Worm (Caenorhabditis elegans) whole organism, L4 larva: ENCODE measurements around the gene vps-52.

Source experiments
- F37D6.2 ChIP-seq: sonication (generic microtip); optimal IDR thresholded peaks from 2 replicates; lab custom pipeline; 2016; ENCODE audit warnings: mild to moderate bottlenecking, missing genetic modification characterization, missing compliant biosample characterization
- F49E8.2 ChIP-seq: sonication (generic microtip); optimal IDR thresholded peaks from 2 replicates; lab custom pipeline; 2016; ENCODE audit warnings: missing compliant biosample characterization, mild to moderate bottlenecking, missing genetic modification characterization, borderline replicate concordance
- T20F7.1 ChIP-seq: fragments of 200-800 bp; sonication (Bioruptor generic); optimal IDR thresholded peaks from 2 replicates; lab custom pipeline; 2018; ENCODE audit warnings: mild to moderate bottlenecking, missing genetic modification characterization, missing compliant biosample characterization
- T26A8.4 ChIP-seq: fragments of 200-800 bp; sonication (Bioruptor generic); IDR thresholded peaks from 2 replicates; pipeline ENCODE4 v1.3.6; 2022; ENCODE audit warnings: missing genetic modification characterization, missing compliant biosample characterization
- Y75B8A.6 ChIP-seq: fragments of 200-800 bp; sonication (Bioruptor generic); IDR thresholded peaks from 2 replicates; pipeline ENCODE4 v1.3.6; 2022; ENCODE audit warnings: missing genetic modification reagents, missing genetic modification characterization, missing compliant biosample characterization
- ZK546.5 ChIP-seq, 2 experiments: sonication (generic microtip); optimal IDR thresholded peaks; 2 replicates each; lab custom pipeline; 2017; ENCODE audit warnings: missing biosample characterization in 2 of 2, missing genetic modification characterization in 2 of 2
- aly-2 ChIP-seq: sonication (generic microtip); optimal IDR thresholded peaks from 2 replicates; lab custom pipeline; 2018; ENCODE audit warnings: missing biosample characterization, missing genetic modification characterization
- ceh-28 ChIP-seq: fragments of 150-350 bp; optimal IDR thresholded peaks from 2 replicates; lab custom pipeline; 2014; ENCODE audit warnings: missing biosample characterization, missing genetic modification reagents, missing genetic modification characterization
- ceh-32 ChIP-seq: sonication (generic microtip); optimal IDR thresholded peaks from 2 replicates; lab custom pipeline; 2016; ENCODE audit warnings: mild to moderate bottlenecking, missing genetic modification characterization, missing compliant biosample characterization; ENCODE audit not compliant: poor library complexity
- ceh-62 ChIP-seq: sonication (generic microtip); optimal IDR thresholded peaks from 2 replicates; lab custom pipeline; 2017; ENCODE audit warnings: missing biosample characterization, missing genetic modification characterization
- ces-1 ChIP-seq: fragments of 150-350 bp; sonication (generic microtip); optimal IDR thresholded peaks from 4 replicates; lab custom pipeline; 2014; ENCODE audit warnings: missing biosample characterization, missing genetic modification reagents, missing genetic modification characterization
- cey-2 ChIP-seq: sonication (generic microtip); optimal IDR thresholded peaks from 3 replicates; lab custom pipeline; 2017; ENCODE audit warnings: missing genetic modification characterization, mild to moderate bottlenecking, missing compliant biosample characterization, antibody characterized with exemption, borderline replicate concordance; ENCODE audit not compliant: insufficient read depth
- daf-12 ChIP-seq: fragments of 150-350 bp; optimal IDR thresholded peaks from 2 replicates; lab custom pipeline; 2014; ENCODE audit warnings: missing biosample characterization, missing genetic modification reagents, missing genetic modification characterization
- daf-19 ChIP-seq: fragments of 200-800 bp; sonication (Bioruptor generic); conservative IDR thresholded peaks from 2 replicates; pipeline ENCODE4 v1.3.6; 2022; ENCODE audit warnings: missing genetic modification characterization, missing compliant biosample characterization
- daf-8 ChIP-seq: fragments of 200-800 bp; sonication (Bioruptor generic); IDR thresholded peaks from 2 replicates; pipeline ENCODE4 v1.3.6; 2022; ENCODE audit warnings: missing genetic modification characterization, missing compliant biosample characterization
- dpl-1 ChIP-seq: fragments of 150-350 bp; optimal IDR thresholded peaks from 2 replicates; lab custom pipeline; 2014; ENCODE audit warnings: missing biosample characterization, missing genetic modification reagents, missing genetic modification characterization
- duxl-1 ChIP-seq: sonication (generic microtip); optimal IDR thresholded peaks from 2 replicates; lab custom pipeline; 2016; ENCODE audit warnings: mild to moderate bottlenecking, missing genetic modification characterization, moderate library complexity, missing compliant biosample characterization; ENCODE audit not compliant: poor library complexity
- fkh-10 ChIP-seq: fragments of 150-350 bp; optimal IDR thresholded peaks from 2 replicates; lab custom pipeline; 2014; ENCODE audit warnings: missing biosample characterization, missing genetic modification reagents, missing genetic modification characterization
- fos-1 ChIP-seq: fragments of 150-350 bp; optimal IDR thresholded peaks from 2 replicates; lab custom pipeline; 2014; ENCODE audit warnings: missing biosample characterization, missing genetic modification characterization
- gei-8 ChIP-seq: fragments of 200-800 bp; sonication (Bioruptor generic); optimal IDR thresholded peaks from 2 replicates; lab custom pipeline; 2018; ENCODE audit warnings: mild to moderate bottlenecking, missing genetic modification characterization, missing compliant biosample characterization
- hif-1 ChIP-seq, 2 experiments: sonication (generic microtip); optimal IDR thresholded peaks; 2 replicates each; lab custom pipeline; 2016 to 2017; ENCODE audit warnings: missing compliant biosample characterization in 2 of 2, missing genetic modification characterization in 2 of 2, missing genetic modification reagents in 2 of 2, missing genotype in 2 of 2, mild to moderate bottlenecking in 1 of 2
- hlh-11 ChIP-seq: fragments of 200-800 bp; sonication (Bioruptor generic); optimal IDR thresholded peaks from 2 replicates; lab custom pipeline; 2018; ENCODE audit warnings: mild to moderate bottlenecking, missing genetic modification characterization, missing compliant biosample characterization
- hlh-30 ChIP-seq: sonication (generic microtip); optimal IDR thresholded peaks from 2 replicates; lab custom pipeline; 2017; ENCODE audit warnings: antibody characterized with exemption, mild to moderate bottlenecking, missing genetic modification characterization, missing compliant biosample characterization; ENCODE audit not compliant: insufficient read depth
- lin-15B ChIP-seq: fragments of 150-350 bp; sonication (generic microtip); optimal IDR thresholded peaks from 3 replicates; lab custom pipeline; 2014; ENCODE audit warnings: missing biosample characterization, missing genetic modification characterization
- lin-29 ChIP-seq: fragments of 200-800 bp; sonication (Bioruptor generic); IDR thresholded peaks from 2 replicates; pipeline ENCODE4 v1.3.6; 2022; ENCODE audit warnings: missing genetic modification reagents, missing genetic modification characterization, missing compliant biosample characterization
- lin-38 ChIP-seq: fragments of 200-800 bp; sonication (Bioruptor generic); IDR thresholded peaks from 2 replicates; pipeline ENCODE4 v1.3.6; 2022; ENCODE audit warnings: missing genetic modification reagents, missing genetic modification characterization, missing compliant biosample characterization
- lin-39 ChIP-seq: fragments of 150-350 bp; optimal IDR thresholded peaks from 2 replicates; lab custom pipeline; 2014; ENCODE audit warnings: missing biosample characterization, missing genetic modification reagents, missing genetic modification characterization
- madf-5 ChIP-seq, 2 experiments: fragments of 200-800 bp; sonication (Bioruptor generic); IDR thresholded peaks; 2 replicates each; pipeline ENCODE4 v1.3.6; 2022; ENCODE audit warnings: missing compliant biosample characterization in 2 of 2, missing genetic modification characterization in 2 of 2
- madf-9 ChIP-seq: fragments of 200-800 bp; sonication (Bioruptor generic); conservative IDR thresholded peaks from 2 replicates; pipeline ENCODE4 v1.3.6; 2022; ENCODE audit warnings: missing genetic modification reagents, missing genetic modification characterization, missing compliant biosample characterization
- mdl-1 ChIP-seq, 2 experiments: fragments of 150-350 bp in 1 of 2; sonication (generic microtip) in 1 of 2; optimal IDR thresholded peaks; 2 replicates each; lab custom pipeline; 2014 to 2017; ENCODE audit warnings: missing biosample characterization in 2 of 2, missing genetic modification characterization in 2 of 2
- mep-1 ChIP-seq: fragments of 150-350 bp; sonication (generic microtip); optimal IDR thresholded peaks from 3 replicates; lab custom pipeline; 2014; ENCODE audit warnings: missing biosample characterization, missing genetic modification characterization
- mes-2 ChIP-seq: sonication (generic microtip); optimal IDR thresholded peaks from 2 replicates; lab custom pipeline; 2016; ENCODE audit warnings: missing genotype, mild to moderate bottlenecking, missing genetic modification characterization, missing compliant biosample characterization; ENCODE audit not compliant: poor library complexity, severe bottlenecking
- nhr-28 ChIP-seq: fragments of 150-350 bp; optimal IDR thresholded peaks from 2 replicates; lab custom pipeline; 2014; ENCODE audit warnings: missing biosample characterization, missing genetic modification characterization
- nhr-41 ChIP-seq: fragments of 200-800 bp; sonication (Bioruptor generic); IDR thresholded peaks from 2 replicates; pipeline ENCODE4 v1.3.6; 2022; ENCODE audit warnings: missing genetic modification reagents, missing genetic modification characterization, missing compliant biosample characterization
- nhr-42 ChIP-seq: fragments of 200-800 bp; sonication (Bioruptor generic); IDR thresholded peaks from 2 replicates; pipeline ENCODE4 v1.3.6; 2022; ENCODE audit warnings: missing genetic modification characterization, missing compliant biosample characterization
- nhr-48 ChIP-seq: sonication (generic microtip); optimal IDR thresholded peaks from 2 replicates; lab custom pipeline; 2016; ENCODE audit warnings: mild to moderate bottlenecking, missing genetic modification characterization, missing compliant biosample characterization
- nhr-6 ChIP-seq: fragments of 150-350 bp; optimal IDR thresholded peaks from 2 replicates; lab custom pipeline; 2014; ENCODE audit warnings: missing biosample characterization, missing genetic modification characterization
- sdz-12 ChIP-seq: fragments of 200-800 bp; sonication (Bioruptor generic); optimal IDR thresholded peaks from 2 replicates; lab custom pipeline; 2018; ENCODE audit warnings: mild to moderate bottlenecking, missing genetic modification characterization, missing compliant biosample characterization
- snpc-1.2 ChIP-seq: fragments of 200-800 bp; sonication (Bioruptor generic); IDR thresholded peaks from 2 replicates; pipeline ENCODE4 v1.3.6; 2022; ENCODE audit warnings: missing genetic modification reagents, missing genetic modification characterization, missing compliant biosample characterization
- spr-3 ChIP-seq: fragments of 200-800 bp; sonication (Bioruptor generic); optimal IDR thresholded peaks from 2 replicates; lab custom pipeline; 2018; ENCODE audit warnings: mild to moderate bottlenecking, missing genetic modification characterization, missing compliant biosample characterization
- unc-130 ChIP-seq: sonication (generic microtip); optimal IDR thresholded peaks from 2 replicates; lab custom pipeline; 2016; ENCODE audit warnings: missing genetic modification reagents, missing genetic modification characterization, missing compliant biosample characterization
- unc-39 ChIP-seq: sonication (generic microtip); optimal IDR thresholded peaks from 2 replicates; lab custom pipeline; 2017; ENCODE audit warnings: missing biosample characterization, missing genetic modification characterization
- unc-62 ChIP-seq, 3 experiments: fragments of 150-350 bp in 1 of 3; sonication (generic microtip); optimal IDR thresholded peaks in 2 of 3; peaks in 1 of 3; 1 replicate in 1 of 3; 2 replicates in 2 of 3; lab custom pipeline; 2014 to 2017; ENCODE audit warnings: missing biosample characterization in 3 of 3, missing genetic modification characterization in 3 of 3, missing genetic modification reagents in 3 of 3, missing genotype in 1 of 3
- vab-7 ChIP-seq: fragments of 200-800 bp; sonication (Bioruptor generic); IDR thresholded peaks from 2 replicates; pipeline ENCODE4 v1.3.6; 2022; ENCODE audit warnings: missing genetic modification reagents, missing genetic modification characterization, missing compliant biosample characterization
- zag-1 ChIP-seq: fragments of 150-350 bp; optimal IDR thresholded peaks from 2 replicates; lab custom pipeline; 2014; ENCODE audit warnings: missing biosample characterization, missing genetic modification characterization
- zip-11 ChIP-seq: fragments of 200-800 bp; sonication (Bioruptor generic); IDR thresholded peaks from 2 replicates; pipeline ENCODE4 v1.3.6; 2022; ENCODE audit warnings: missing genetic modification characterization, missing compliant biosample characterization
- ztf-11 ChIP-seq: fragments of 150-350 bp; optimal IDR thresholded peaks from 2 replicates; lab custom pipeline; 2014; ENCODE audit warnings: missing biosample characterization, missing genetic modification characterization

Gene vps-52

DNA sequence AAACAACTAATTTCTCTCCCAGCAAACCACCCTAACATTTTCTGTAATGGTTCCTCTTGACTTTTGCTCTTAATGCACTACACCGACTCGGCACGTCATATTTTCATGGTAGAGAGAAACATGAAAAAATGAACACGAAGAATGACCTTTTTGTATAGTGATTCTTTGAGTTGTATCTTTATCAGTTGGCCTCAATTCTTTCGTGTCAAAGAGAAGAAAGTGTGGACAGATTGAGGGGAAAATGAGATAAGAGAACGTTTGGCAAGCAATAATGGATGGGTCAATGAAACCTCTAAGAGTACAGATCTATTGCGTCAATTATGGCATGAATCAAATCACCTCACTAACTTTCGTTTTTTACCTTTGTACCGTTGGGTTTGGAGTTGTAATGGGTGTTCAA lies 10.8 kb downstream of the vps-52 start (continued):
- TF ChIP-seq hif-1 (tag; optimal IDR thresholded peaks at IDR 0.05; lab: Kevin White, UChicago): peak in 1 of 2 experiments; percentile 2
- TF ChIP-seq aly-2: no peak
- no peak for TF ChIP-seq daf-12 (tag; lab: Kevin White, UChicago)
- peak; percentile 16 for TF ChIP-seq mep-1 (tag; lab: Kevin White, UChicago)
- TF ChIP-seq lin-39 (tag; lab: Kevin White, UChicago): no peak
- TF ChIP-seq ZK546.5 (tag; optimal IDR thresholded peaks at IDR 0.05; lab: Kevin White, UChicago): no peak
- TF ChIP-seq T26A8.4 (GFP tag; lab: Robert Waterston, UW): no peak
- TF ChIP-seq nhr-48 (tag; lab: Kevin White, UChicago): peak; percentile 56
- peak; percentile 98 for TF ChIP-seq nhr-28 (tag; lab: Kevin White, UChicago)

DNA sequence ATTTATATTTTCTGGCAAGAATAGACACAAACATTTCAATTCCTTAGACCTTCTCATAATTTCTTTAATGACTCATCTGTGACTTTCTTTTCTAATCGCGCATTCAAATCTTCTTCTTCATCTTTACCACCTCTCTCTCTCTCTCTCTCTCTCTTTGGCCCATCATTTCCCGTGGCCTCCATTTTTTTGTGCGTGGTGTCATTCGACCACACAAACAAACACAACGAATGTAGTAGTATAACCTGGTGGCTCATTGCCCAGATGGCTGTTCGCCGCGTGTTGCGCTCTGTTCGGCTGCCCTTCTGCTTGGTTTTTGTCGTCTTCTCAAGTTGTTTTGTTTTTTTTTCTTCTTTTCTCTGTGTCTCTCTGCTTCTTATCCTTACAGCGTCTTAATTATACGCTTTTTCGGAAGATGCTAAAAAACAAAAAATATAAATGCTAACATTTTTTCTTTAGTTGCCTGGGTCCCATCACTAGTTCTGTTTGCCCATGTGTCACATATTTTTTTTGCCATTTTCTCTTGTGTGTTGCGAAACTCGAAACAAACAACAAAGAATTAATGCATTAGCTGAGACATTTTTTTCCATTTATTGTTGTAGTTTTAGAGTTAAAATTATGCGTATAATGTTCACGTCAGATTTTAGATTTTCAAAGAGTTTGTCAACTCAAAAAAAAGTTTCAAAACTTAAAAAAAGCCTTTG lies 12.5 kb downstream of the vps-52 start:
- TF ChIP-seq fos-1 (tag; lab: Kevin White, UChicago) (no peak), fkh-10 (GFP tag; lab: Kevin White, UChicago) (no peak), cey-2 (tag; lab: Kevin White, UChicago) (no peak), Y75B8A.6 (GFP tag; lab: Robert Waterston, UW) (no peak), unc-39 (tag; lab: Kevin White, UChicago) (no peak), ces-1 (GFP tag; lab: Kevin White, UChicago) (no peak), ceh-28 (no peak), madf-9 (no peak), F37D6.2 (tag; lab: Kevin White, UChicago) (no peak), unc-130 (GFP tag; lab: Kevin White, UChicago) (no peak), T20F7.1 (no peak), zip-11 (GFP tag; lab: Robert Waterston, UW) (no peak), lin-38 (GFP tag; lab: Robert Waterston, UW) (no peak), dpl-1 (GFP tag; lab: Kevin White, UChicago) (no peak), nhr-48 (tag; lab: Kevin White, UChicago) (no peak), mdl-1 (tag; optimal IDR thresholded peaks at IDR 0.05; lab: Kevin White, UChicago) (peak in 1 of 2 experiments; percentile 46), F49E8.2 (tag; lab: Kevin White, UChicago) (no peak), hif-1 (tag; optimal IDR thresholded peaks at IDR 0.05; lab: Kevin White, UChicago) (no peak), mes-2 (tag; lab: Kevin White, UChicago) (no peak), zag-1 (tag; lab: Kevin White, UChicago) (no peak), daf-8 (GFP tag; lab: Robert Waterston, UW) (no peak), lin-15B (tag; lab: Kevin White, UChicago) (no peak), gei-8 (no peak), unc-62 (GFP tag; optimal IDR thresholded peaks at IDR 0.05 in 1 of 2; lab: Kevin White, UChicago) (peak in 1 of 2 experiments; percentile 28), unc-62 (tag; optimal IDR thresholded peaks at IDR 0.05; lab: Kevin White, UChicago) (no peak), duxl-1 (tag; lab: Kevin White, UChicago) (no peak), hlh-11 (tag; lab: Kevin White, UChicago) (peak; percentile 58), hlh-30 (tag; lab: Kevin White, UChicago) (peak; percentile 38), daf-19 (no peak), nhr-41 (no peak), sdz-12 (no peak), nhr-6 (tag; lab: Kevin White, UChicago) (peak; percentile 35), lin-29 (GFP tag; lab: Robert Waterston, UW) (no peak), spr-3 (GFP tag; lab: Kevin White, UChicago) (no peak), ceh-32 (no peak), snpc-1.2 (GFP tag; lab: Robert Waterston, UW) (no peak), nhr-28 (tag; lab: Kevin White, UChicago) (peak; percentile 48), nhr-42 (GFP tag; lab: Robert Waterston, UW) (no peak), daf-12 (tag; lab: Kevin White, UChicago) (no peak), ceh-62 (tag; lab: Kevin White, UChicago) (no peak), ztf-11 (no peak), vab-7 (GFP tag; lab: Robert Waterston, UW) (no peak), madf-5 (GFP tag; IDR thresholded peaks at IDR 0.05; lab: Robert Waterston, UW) (no peak)
